Fruit fly (Drosophila melanogaster) Kc167 (cell line): ENCODE data around the gene PIG-F.

Experiments used
- Sin3A ChIP-seq: fragments of >200 bp; optimal IDR thresholded peaks from 2 replicates; lab custom pipeline; 2018; ENCODE audit warnings: missing external identifiers
- h ChIP-seq: fragments of >200 bp; optimal IDR thresholded peaks from 3 replicates; lab custom pipeline; 2018; ENCODE audit warnings: missing external identifiers
- psq ChIP-seq: fragments of >200 bp; optimal IDR thresholded peaks from 2 replicates; lab custom pipeline; 2017; ENCODE audit warnings: missing external identifiers
- ttk ChIP-seq: sonication (Bioruptor generic); optimal IDR thresholded peaks from 2 replicates; lab custom pipeline; 2017; ENCODE audit warnings: missing external identifiers

dm6 chr3L:19563014-19563413, 49.2 kb upstream of the PIG-F start:
- TF ChIP-seq h (no peak), ttk (lab: Kevin White, UChicago) (no peak), psq (no peak), Sin3A (no peak)
